Worm (Caenorhabditis elegans) whole organism, midembryonic: ENCODE data around the gene ZK355.2.
A peak's percentile ranks its signal among the peaks of the same experiment; 100 is the strongest.

Experiments
- T22C8.4 ChIP-seq: fragments of 200-800 bp; sonication (Bioruptor generic); IDR thresholded peaks from 2 replicates; pipeline ENCODE4 v1.3.6; 2022; ENCODE audit warnings: missing genetic modification characterization, missing compliant biosample characterization
- cog-1 ChIP-seq: sonication (generic microtip); optimal IDR thresholded peaks from 2 replicates; lab custom pipeline; 2016; ENCODE audit warnings: missing genetic modification characterization, missing compliant biosample characterization
- flt-1 ChIP-seq: fragments of 200-800 bp; sonication (Bioruptor generic); IDR thresholded peaks from 2 replicates; pipeline ENCODE4 v1.3.6; 2022; ENCODE audit warnings: missing genetic modification characterization, missing compliant biosample characterization
- klf-2 ChIP-seq: fragments of 200-800 bp; sonication (Bioruptor generic); conservative IDR thresholded peaks from 2 replicates; pipeline ENCODE4 v1.3.6; 2022; ENCODE audit warnings: missing genetic modification reagents, missing genetic modification characterization, missing compliant biosample characterization
- med-1 ChIP-seq: sonication (generic microtip); optimal IDR thresholded peaks from 2 replicates; lab custom pipeline; 2017; ENCODE audit warnings: missing genetic modification characterization, mild to moderate bottlenecking, missing compliant biosample characterization, antibody characterized with exemption, missing genetic modification reagents; ENCODE audit not compliant: insufficient read depth
- ref-1 ChIP-seq: fragments of 200-800 bp; sonication (Bioruptor generic); conservative IDR thresholded peaks from 2 replicates; pipeline ENCODE4 v1.3.6; 2022; ENCODE audit warnings: missing genetic modification reagents, missing genetic modification characterization, missing compliant biosample characterization
- tab-1 ChIP-seq: fragments of 200-800 bp; sonication (Bioruptor generic); IDR thresholded peaks from 2 replicates; pipeline ENCODE4 v1.3.6; 2022; ENCODE audit warnings: missing genetic modification characterization, missing compliant biosample characterization
- ztf-23 ChIP-seq: fragments of 200-800 bp; sonication (Bioruptor generic); IDR thresholded peaks from 2 replicates; pipeline ENCODE4 v1.3.6; 2022; ENCODE audit warnings: missing genetic modification reagents, missing genetic modification characterization, missing compliant biosample characterization
- ztf-29 ChIP-seq: fragments of 200-800 bp; sonication (Bioruptor generic); IDR thresholded peaks from 2 replicates; pipeline ENCODE4 v1.3.6; 2022; ENCODE audit warnings: missing genetic modification reagents, missing genetic modification characterization, missing compliant biosample characterization

Gene ZK355.2

ce11 chrII:2900248-2900647 is 23.5 kb upstream of the ZK355.2 start, which contains the start of gene ubc-26:
Gene ubc-26, minus strand, starts transcription at chrII:2900348.
- TF ChIP-seq ztf-29 (GFP tag; lab: Robert Waterston, UW) (no peak), klf-2 (GFP tag; lab: Robert Waterston, UW) (no peak), med-1 (GFP tag; lab: Kevin White, UChicago) (no peak), flt-1 (no peak), tab-1 (GFP tag; lab: Robert Waterston, UW) (no peak), cog-1 (tag; lab: Kevin White, UChicago) (no peak), T22C8.4 (no peak), ztf-23 (no peak), ref-1 (no peak)

ce11 chrII:2901158-2901557 is 22.6 kb upstream of the ZK355.2 start:
- TF ChIP-seq T22C8.4 (peak; percentile 61; the same call in 1 of the 2 replicates), cog-1 (tag; lab: Kevin White, UChicago) (no peak)

ce11 chrII:2903748-2904147 is 20.0 kb upstream of the ZK355.2 start:
- TF ChIP-seq cog-1 (tag; lab: Kevin White, UChicago) (no peak), ztf-23 (no peak), med-1 (GFP tag; lab: Kevin White, UChicago) (no peak), klf-2 (GFP tag; lab: Robert Waterston, UW) (no peak)

ce11 chrII:2913505-2913904 is 10.2 kb upstream of the ZK355.2 start, which contains the start of gene ubc-15:
Gene ubc-15, minus strand, starts transcription at chrII:2913605.
- TF ChIP-seq ref-1 = no peak
- no peak for TF ChIP-seq med-1 (GFP tag; lab: Kevin White, UChicago)
- no peak for TF ChIP-seq tab-1 (GFP tag; lab: Robert Waterston, UW)
- TF ChIP-seq cog-1 (tag; lab: Kevin White, UChicago) = no peak
- no peak for TF ChIP-seq T22C8.4
- no peak for TF ChIP-seq ztf-23
- no peak for TF ChIP-seq ztf-29 (GFP tag; lab: Robert Waterston, UW)
- TF ChIP-seq klf-2 (GFP tag; lab: Robert Waterston, UW) = no peak
- no peak for TF ChIP-seq flt-1

- TF ChIP-seq klf-2 (GFP tag; lab: Robert Waterston, UW) (no peak), med-1 (GFP tag; lab: Kevin White, UChicago) (no peak), ztf-23 (no peak), ref-1 (no peak), T22C8.4 (0 out of 2 replicates have a peak, but pooled peaks have one; percentile 10)
These were observed 4.5 kb upstream of the ZK355.2 start, which contains the start of the genes ncap-1 and Y110A2AR.1 for ce11 chrII:2919074-2919857. Gene ncap-1, minus strand, starts transcription at chrII:2919314. Gene Y110A2AR.1, plus strand, starts transcription at chrII:2919710.

DNA sequence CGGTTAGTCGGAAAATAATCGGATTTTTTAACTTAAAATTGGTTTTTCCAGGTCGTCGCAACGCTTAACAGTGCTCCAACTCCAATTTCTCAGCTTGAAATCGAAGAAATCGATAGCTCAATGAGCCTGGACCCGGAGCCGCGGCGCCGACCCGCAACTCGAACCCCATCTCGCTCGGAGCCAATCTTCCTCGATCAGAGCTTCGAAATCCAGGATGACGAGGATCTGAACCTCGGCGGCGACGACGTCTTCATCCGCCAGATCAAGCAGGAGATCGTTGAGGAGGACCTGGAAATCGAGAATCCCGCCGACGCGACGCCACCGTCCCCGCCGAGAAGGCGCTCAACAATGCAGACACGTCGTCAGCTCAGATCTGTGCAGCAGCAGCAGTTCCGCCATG is 3.5 kb upstream of the ZK355.2 start:
- TF ChIP-seq ztf-23 (no peak), ref-1 (no peak), ztf-29 (GFP tag; lab: Robert Waterston, UW) (no peak), tab-1 (GFP tag; lab: Robert Waterston, UW) (no peak), flt-1 (no peak), med-1 (GFP tag; lab: Kevin White, UChicago) (no peak), cog-1 (tag; lab: Kevin White, UChicago) (no peak), klf-2 (GFP tag; lab: Robert Waterston, UW) (no peak), T22C8.4 (no peak)

- no peak for TF ChIP-seq tab-1 (GFP tag; lab: Robert Waterston, UW)
- TF ChIP-seq klf-2 (GFP tag; lab: Robert Waterston, UW) = no peak
- TF ChIP-seq flt-1 = no peak
- TF ChIP-seq ztf-23 = no peak
- TF ChIP-seq med-1 (GFP tag; lab: Kevin White, UChicago) = no peak
- TF ChIP-seq ref-1 = no peak
- TF ChIP-seq T22C8.4 = no peak
- TF ChIP-seq ztf-29 (GFP tag; lab: Robert Waterston, UW) = no peak
- TF ChIP-seq cog-1 (tag; lab: Kevin White, UChicago) = no peak
These were observed 2.8 kb upstream of the ZK355.2 start for ce11 chrII:2920817-2921458.

- TF ChIP-seq flt-1 = no peak
- TF ChIP-seq klf-2 (GFP tag; lab: Robert Waterston, UW) = no peak
- TF ChIP-seq tab-1 (GFP tag; lab: Robert Waterston, UW) = no peak
- TF ChIP-seq ztf-29 (GFP tag; lab: Robert Waterston, UW) = no peak
- no peak for TF ChIP-seq cog-1 (tag; lab: Kevin White, UChicago)
- no peak for TF ChIP-seq ref-1
- no peak for TF ChIP-seq ztf-23
These were observed 1.9 kb upstream of the ZK355.2 start for ce11 chrII:2921860-2922259.

- no peak for TF ChIP-seq flt-1
- TF ChIP-seq tab-1 (GFP tag; lab: Robert Waterston, UW) = no peak
- TF ChIP-seq klf-2 (GFP tag; lab: Robert Waterston, UW) = no peak
These were observed 1.4 kb upstream of the ZK355.2 start for ce11 chrII:2922359-2922758.

- TF ChIP-seq med-1 (GFP tag; lab: Kevin White, UChicago) (no peak), flt-1 (no peak), cog-1 (tag; lab: Kevin White, UChicago) (no peak), T22C8.4 (no peak), ztf-23 (no peak), ref-1 (no peak)
These were observed 935 bp upstream of the ZK355.2 start for ce11 chrII:2922782-2923181.
